Fruit fly (Drosophila melanogaster): ENCODE measurements around the gene CG10467.

- no peak for TF ChIP-seq OdsH (GFP tag; optimal IDR thresholded peaks at IDR 0.05)
- TF ChIP-seq CG4318 (GFP tag; optimal IDR thresholded peaks at IDR 0.05): no peak
Observed at dm6 chr3L:6062860-6063607, 31.5 kb downstream of the CG10467 start, which contains the start of gene CG10472.

Data from whole organism, prepupa.